Fruit fly (Drosophila melanogaster): ENCODE results near the gene Sce.

dm6 chr3R:27660127-27660579, 21.7 kb downstream of the Sce start, which contains the start of gene Mlc1:
- TF ChIP-seq CG8478 (optimal IDR thresholded peaks at IDR 0.05) = no peak
- no peak for TF ChIP-seq CTCF (optimal IDR thresholded peaks at IDR 0.05)

Measured in S2 (cell line).